Worm (Caenorhabditis elegans) whole organism, L1 larva: Measurements from ENCODE around the gene asp-18.

ENCODE experiments used
- aly-2 ChIP-seq: fragments of 150-350 bp; optimal IDR thresholded peaks from 2 replicates; lab custom pipeline; 2014; ENCODE audit warnings: missing biosample characterization, missing genetic modification characterization
- egl-27 ChIP-seq, 2 experiments: fragments of 150-350 bp in 1 of 2; sonication (generic microtip); optimal IDR thresholded peaks; 3 replicates each; lab custom pipeline; 2017 to 2018; ENCODE audit warnings: missing biosample characterization in 2 of 2, missing genetic modification characterization in 2 of 2, missing genetic modification reagents in 2 of 2
- lin-39 ChIP-seq: fragments of 150-350 bp; optimal IDR thresholded peaks from 2 replicates; lab custom pipeline; 2014; ENCODE audit warnings: missing biosample characterization, missing genetic modification reagents, missing genetic modification characterization
- nhr-76 ChIP-seq: sonication (generic microtip); optimal IDR thresholded peaks from 2 replicates; lab custom pipeline; 2017; ENCODE audit warnings: missing biosample characterization, missing genetic modification characterization
- unc-62 ChIP-seq: fragments of 150-350 bp; optimal IDR thresholded peaks from 2 replicates; lab custom pipeline; 2014; ENCODE audit warnings: missing biosample characterization, missing genetic modification reagents, missing genetic modification characterization

DNA sequence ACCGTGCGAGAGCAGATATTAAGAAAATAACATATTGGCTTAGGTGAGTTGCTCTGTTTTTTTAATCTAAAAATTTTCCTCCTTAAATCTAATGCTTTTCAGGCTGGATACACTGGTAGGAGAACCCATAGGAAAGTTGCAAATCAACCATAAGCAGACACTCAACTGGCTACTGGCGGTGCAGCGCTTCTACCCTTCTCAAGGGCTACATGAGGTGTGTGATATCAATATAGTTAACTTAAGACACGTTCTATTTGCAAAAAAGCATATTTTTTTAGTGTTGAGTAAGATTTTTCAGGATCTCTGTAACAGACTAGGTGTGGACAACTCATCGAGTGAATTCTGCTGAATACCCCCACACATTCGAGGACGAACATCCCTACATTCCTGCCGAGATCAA lies 23.5 kb downstream of the asp-18 start:
- TF ChIP-seq egl-27 (tag; optimal IDR thresholded peaks at IDR 0.05; lab: Kevin White, UChicago) (no peak), nhr-76 (tag; lab: Kevin White, UChicago) (no peak), unc-62 (no peak), aly-2 (no peak), lin-39 (tag; lab: Kevin White, UChicago) (no peak)
